Worm (Caenorhabditis elegans) whole organism, young adult: Measurements from ENCODE around the gene M04D8.4.

Experiments used
- B0035.1 ChIP-seq: sonication (generic microtip); optimal IDR thresholded peaks from 2 replicates; lab custom pipeline; 2016; ENCODE audit warnings: missing genetic modification characterization, mild to moderate bottlenecking, missing compliant biosample characterization, missing genotype, missing genetic modification reagents
- C06A6.2 ChIP-seq: fragments of 200-800 bp; sonication (Bioruptor generic); conservative IDR thresholded peaks from 2 replicates; pipeline ENCODE4 v1.3.6; 2022; ENCODE audit warnings: missing genetic modification characterization, missing compliant biosample characterization
- D2030.7 ChIP-seq: fragments of 200-800 bp; sonication (Bioruptor generic); IDR thresholded peaks from 2 replicates; pipeline ENCODE4 v1.3.6; 2022; ENCODE audit warnings: missing genetic modification reagents, missing genetic modification characterization, missing compliant biosample characterization
- F22D6.2 ChIP-seq: sonication (generic microtip); optimal IDR thresholded peaks from 2 replicates; lab custom pipeline; 2016; ENCODE audit warnings: mild to moderate bottlenecking, missing genetic modification characterization, missing compliant biosample characterization
- F33H1.4 ChIP-seq: fragments of 200-800 bp; sonication (Bioruptor generic); IDR thresholded peaks from 2 replicates; pipeline ENCODE4 v1.3.6; 2022; ENCODE audit warnings: missing genetic modification reagents, missing genetic modification characterization, missing compliant biosample characterization
- F37B4.10 ChIP-seq: fragments of 200-800 bp; sonication (Bioruptor generic); IDR thresholded peaks from 2 replicates; pipeline ENCODE4 v1.3.6; 2022; ENCODE audit warnings: missing genetic modification characterization, missing compliant biosample characterization
- F39B2.1 ChIP-seq: fragments of 200-800 bp; sonication (Bioruptor generic); IDR thresholded peaks from 2 replicates; pipeline ENCODE4 v1.3.6; 2022; ENCODE audit warnings: missing genetic modification reagents, missing genetic modification characterization, missing compliant biosample characterization
- F52B5.7 ChIP-seq: sonication (generic microtip); optimal IDR thresholded peaks from 2 replicates; lab custom pipeline; 2016; ENCODE audit warnings: mild to moderate bottlenecking, missing genetic modification characterization, missing compliant biosample characterization
- F55B11.4 ChIP-seq: sonication (generic microtip); optimal IDR thresholded peaks from 2 replicates; lab custom pipeline; 2016; ENCODE audit warnings: missing compliant biosample characterization, missing genetic modification characterization, borderline replicate concordance; ENCODE audit not compliant: insufficient read depth
- ZK185.1 ChIP-seq: sonication (generic microtip); optimal IDR thresholded peaks from 2 replicates; lab custom pipeline; 2016; ENCODE audit warnings: mild to moderate bottlenecking, missing genetic modification characterization, missing compliant biosample characterization; ENCODE audit not compliant: poor library complexity, severe bottlenecking
- aptf-2 ChIP-seq: fragments of 200-800 bp; sonication (Bioruptor generic); conservative IDR thresholded peaks from 2 replicates; pipeline ENCODE4 v1.3.6; 2022; ENCODE audit warnings: missing genetic modification reagents, missing genetic modification characterization, missing compliant biosample characterization
- atf-7 ChIP-seq: sonication (generic microtip); optimal IDR thresholded peaks from 2 replicates; lab custom pipeline; 2017; ENCODE audit warnings: mild to moderate bottlenecking, missing genetic modification characterization, missing compliant biosample characterization
- athp-1 ChIP-seq: sonication (generic microtip); optimal IDR thresholded peaks from 2 replicates; lab custom pipeline; 2017; ENCODE audit warnings: mild to moderate bottlenecking, missing genetic modification characterization, missing compliant biosample characterization
- attf-5 ChIP-seq: fragments of 200-800 bp; sonication (Bioruptor generic); optimal IDR thresholded peaks from 2 replicates; lab custom pipeline; 2018; ENCODE audit warnings: mild to moderate bottlenecking, missing genetic modification characterization, missing compliant biosample characterization
- ccch-3 ChIP-seq: fragments of 200-800 bp; sonication (Bioruptor generic); optimal IDR thresholded peaks from 2 replicates; lab custom pipeline; 2018; ENCODE audit warnings: mild to moderate bottlenecking, missing genetic modification characterization, missing compliant biosample characterization
- cebp-2 ChIP-seq: fragments of 200-800 bp; sonication (Bioruptor generic); IDR thresholded peaks from 2 replicates; pipeline ENCODE4 v1.3.6; 2022; ENCODE audit warnings: missing genetic modification characterization, missing compliant biosample characterization
- ceh-100 ChIP-seq: fragments of 200-800 bp; sonication (Bioruptor generic); IDR thresholded peaks from 2 replicates; pipeline ENCODE4 v1.3.6; 2022; ENCODE audit warnings: missing genetic modification reagents, missing genetic modification characterization, missing compliant biosample characterization
- ceh-27 ChIP-seq: fragments of 200-800 bp; sonication (Bioruptor generic); optimal IDR thresholded peaks from 2 replicates; lab custom pipeline; 2018; ENCODE audit warnings: mild to moderate bottlenecking, missing genetic modification characterization, moderate library complexity, missing compliant biosample characterization
- ceh-58 ChIP-seq: fragments of 200-800 bp; sonication (Bioruptor generic); IDR thresholded peaks from 2 replicates; pipeline ENCODE4 v1.3.6; 2022; ENCODE audit warnings: missing genetic modification characterization, missing compliant biosample characterization
- ceh-79 ChIP-seq: sonication (generic microtip); optimal IDR thresholded peaks from 2 replicates; lab custom pipeline; 2017; ENCODE audit warnings: mild to moderate bottlenecking, missing genetic modification characterization, missing compliant biosample characterization
- ekl-4 ChIP-seq: fragments of 200-800 bp; sonication (Bioruptor generic); IDR thresholded peaks from 2 replicates; pipeline ENCODE4 v1.3.6; 2022; ENCODE audit warnings: missing genetic modification reagents, missing genetic modification characterization, missing compliant biosample characterization
- ets-4 ChIP-seq: fragments of 200-800 bp; sonication (Bioruptor generic); optimal IDR thresholded peaks from 2 replicates; lab custom pipeline; 2018; ENCODE audit warnings: mild to moderate bottlenecking, missing genetic modification characterization, missing compliant biosample characterization
- hlh-12 ChIP-seq: sonication (generic microtip); optimal IDR thresholded peaks from 2 replicates; lab custom pipeline; 2016; ENCODE audit warnings: missing genetic modification characterization, missing compliant biosample characterization
- hsf-1 ChIP-seq: fragments of 200-800 bp; sonication (Bioruptor generic); IDR thresholded peaks from 2 replicates; pipeline ENCODE4 v1.3.6; 2022; ENCODE audit warnings: missing genetic modification reagents, missing genetic modification characterization, missing compliant biosample characterization
- let-526 ChIP-seq: fragments of 200-800 bp; sonication (Bioruptor generic); IDR thresholded peaks from 2 replicates; pipeline ENCODE4 v1.3.6; 2022; ENCODE audit warnings: missing genetic modification reagents, missing genetic modification characterization, missing compliant biosample characterization
- let-607 ChIP-seq, 2 experiments: fragments of 200-800 bp in 1 of 2; sonication (Bioruptor generic) in 1 of 2; sonication (generic microtip) in 1 of 2; optimal IDR thresholded peaks; 2 replicates each; lab custom pipeline; 2016 to 2018; ENCODE audit warnings: mild to moderate bottlenecking in 2 of 2, missing compliant biosample characterization in 2 of 2, missing genetic modification characterization in 2 of 2, moderate library complexity in 2 of 2, missing genotype in 1 of 2
- lin-26 ChIP-seq: fragments of 200-800 bp; sonication (Bioruptor generic); IDR thresholded peaks from 2 replicates; pipeline ENCODE4 v1.3.6; 2022; ENCODE audit warnings: missing genetic modification reagents, missing genetic modification characterization, missing compliant biosample characterization
- nfya-2 ChIP-seq: fragments of 200-800 bp; sonication (Bioruptor generic); IDR thresholded peaks from 2 replicates; pipeline ENCODE4 v1.3.6; 2022; ENCODE audit warnings: missing genetic modification reagents, missing genetic modification characterization, missing compliant biosample characterization
- nfyb-1 ChIP-seq: fragments of 200-800 bp; sonication (Bioruptor generic); IDR thresholded peaks from 2 replicates; pipeline ENCODE4 v1.3.6; 2022; ENCODE audit warnings: missing genetic modification reagents, missing genetic modification characterization, missing compliant biosample characterization
- nhr-120 ChIP-seq: fragments of 200-800 bp; sonication (Bioruptor generic); IDR thresholded peaks from 2 replicates; pipeline ENCODE4 v1.3.6; 2022; ENCODE audit warnings: missing genetic modification characterization, missing compliant biosample characterization
- nhr-179 ChIP-seq: sonication (generic microtip); optimal IDR thresholded peaks from 2 replicates; lab custom pipeline; 2016; ENCODE audit warnings: mild to moderate bottlenecking, missing genetic modification characterization, missing compliant biosample characterization
- nhr-90 ChIP-seq: sonication (generic microtip); optimal IDR thresholded peaks from 2 replicates; lab custom pipeline; 2016; ENCODE audit warnings: missing genotype, mild to moderate bottlenecking, missing genetic modification characterization, missing compliant biosample characterization
- pha-4 ChIP-seq: fragments of 150-350 bp; sonication (generic microtip); optimal IDR thresholded peaks from 2 replicates; lab custom pipeline; 2014; ENCODE audit warnings: missing biosample characterization, missing genetic modification reagents, missing genetic modification characterization
- rec-8 ChIP-seq, 2 experiments: sonication (generic microtip); optimal IDR thresholded peaks; 2 replicates each; lab custom pipeline; 2016; ENCODE audit warnings: mild to moderate bottlenecking in 2 of 2, missing genetic modification characterization in 2 of 2, missing genetic modification reagents in 2 of 2, missing genotype in 2 of 2, missing biosample characterization in 1 of 2, missing compliant biosample characterization in 1 of 2, moderate library complexity in 1 of 2
- repo-1 ChIP-seq: sonication (generic microtip); optimal IDR thresholded peaks from 2 replicates; lab custom pipeline; 2017; ENCODE audit warnings: mild to moderate bottlenecking, missing genetic modification characterization, missing compliant biosample characterization
- sdz-38 ChIP-seq: sonication (generic microtip); optimal IDR thresholded peaks from 2 replicates; lab custom pipeline; 2016; ENCODE audit warnings: missing genotype, missing genetic modification characterization, missing compliant biosample characterization
- zfh-2 ChIP-seq: fragments of 200-800 bp; sonication (Bioruptor generic); conservative IDR thresholded peaks from 2 replicates; pipeline ENCODE4 v1.3.6; 2022; ENCODE audit warnings: missing genetic modification reagents, missing genetic modification characterization, missing compliant biosample characterization
- ztf-25 ChIP-seq: fragments of 200-800 bp; sonication (Bioruptor generic); IDR thresholded peaks from 2 replicates; pipeline ENCODE4 v1.3.6; 2022; ENCODE audit warnings: missing genetic modification reagents, missing genetic modification characterization, missing compliant biosample characterization
- ztf-3 ChIP-seq: fragments of 200-800 bp; sonication (Bioruptor generic); optimal IDR thresholded peaks from 2 replicates; lab custom pipeline; 2018; ENCODE audit warnings: mild to moderate bottlenecking, missing genetic modification characterization, missing compliant biosample characterization

M04D8.4 gene

DNA sequence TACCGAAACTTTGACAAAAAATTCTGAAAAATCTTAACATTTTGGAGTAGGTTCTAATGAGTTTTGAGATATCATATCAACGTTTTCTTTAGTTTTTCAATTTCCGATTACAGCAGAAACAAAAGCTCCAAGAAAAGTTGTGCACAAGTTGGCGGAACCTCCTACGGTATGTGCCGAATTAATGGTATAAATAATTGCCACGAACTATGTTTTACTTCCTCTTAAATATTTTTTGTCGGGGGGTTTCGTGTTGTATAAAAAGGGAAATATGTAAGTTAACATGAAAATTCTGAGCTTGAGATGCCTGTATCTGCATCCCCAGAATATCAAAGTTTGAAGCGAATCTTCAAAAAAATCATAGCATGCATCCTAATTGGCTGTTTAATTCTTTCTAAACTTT, 3.4 kb upstream of the M04D8.4 start, which contains the start of gene M04D8.8 (continued):
- TF ChIP-seq zfh-2 (no peak), ccch-3 (GFP tag; lab: Kevin White, UChicago) (no peak), hsf-1 (no peak), repo-1 (tag; lab: Kevin White, UChicago) (no peak), F55B11.4 (no peak)
- TF ChIP-seq, all 124 proteins: peak for 0

DNA sequence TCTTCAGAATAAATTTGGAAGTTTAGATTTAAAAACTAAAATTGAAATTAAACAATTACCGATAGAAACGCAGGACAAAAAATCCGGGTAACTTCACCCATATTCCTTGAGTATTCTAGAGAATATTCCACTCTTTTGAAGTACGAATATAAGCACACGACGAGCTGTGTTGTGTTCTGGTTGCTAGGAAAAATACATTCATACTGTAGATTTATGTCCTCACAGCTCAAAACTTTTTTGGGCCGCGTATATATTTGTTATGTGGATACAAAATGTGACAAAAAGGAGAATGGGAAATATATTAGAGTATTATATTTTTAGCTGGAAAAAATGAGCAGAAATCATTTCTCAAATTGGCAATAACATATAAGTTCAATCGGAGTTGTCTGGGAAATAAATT, 2.8 kb upstream of the M04D8.4 start, which contains the start of gene M04D8.5:
Gene M04D8.5, minus strand, starts transcription at position 101 of the 400 bp plus-strand sequence.
- TF ChIP-seq ekl-4 (GFP tag; lab: Robert Waterston, UW) (no peak), rec-8 (tag; optimal IDR thresholded peaks at IDR 0.05; lab: Kevin White, UChicago) (no peak), let-526 (GFP tag; lab: Robert Waterston, UW) (no peak), attf-5 (GFP tag; lab: Kevin White, UChicago) (no peak), ceh-58 (GFP tag; lab: Robert Waterston, UW) (no peak), F33H1.4 (GFP tag; lab: Robert Waterston, UW) (no peak), nhr-90 (tag; lab: Kevin White, UChicago) (no peak), let-607 (tag; optimal IDR thresholded peaks at IDR 0.05; lab: Kevin White, UChicago) (no peak), nfyb-1 (no peak), F52B5.7 (tag; lab: Kevin White, UChicago) (no peak), sdz-38 (no peak), ZK185.1 (no peak), ccch-3 (GFP tag; lab: Kevin White, UChicago) (no peak), hlh-12 (tag; lab: Kevin White, UChicago) (no peak), aptf-2 (GFP tag; lab: Robert Waterston, UW) (no peak), F55B11.4 (no peak), nhr-120 (GFP tag; lab: Robert Waterston, UW) (no peak), ets-4 (no peak)

DNA sequence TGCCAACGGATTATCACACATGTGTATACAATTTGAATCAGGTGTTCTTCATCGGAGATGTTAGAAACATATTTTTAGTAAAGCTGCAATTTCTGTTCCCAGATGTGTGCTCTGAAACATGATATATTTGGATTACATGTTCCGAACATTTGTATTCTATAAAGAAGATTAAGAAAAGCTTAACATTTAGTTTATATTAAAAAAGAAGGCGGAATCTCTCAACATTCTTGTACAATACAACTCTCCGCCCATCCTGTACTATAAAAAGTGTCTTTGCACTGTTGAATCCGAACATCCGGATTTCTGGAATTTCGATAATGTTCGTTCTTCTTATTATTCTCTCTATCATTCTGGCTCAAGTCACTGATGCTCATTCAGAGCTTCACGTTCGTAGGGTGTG, 2.5 kb downstream of the M04D8.4 start, which contains the start of gene ins-23:
Gene ins-23, plus strand, starts transcription at position 301 of the 400 bp plus-strand sequence.
- TF ChIP-seq C06A6.2 (GFP tag; lab: Robert Waterston, UW) = no peak
- TF ChIP-seq ceh-79 = no peak
- TF ChIP-seq F22D6.2 (tag; lab: Kevin White, UChicago) = no peak
- TF ChIP-seq ztf-25 (GFP tag; lab: Robert Waterston, UW) = no peak
- TF ChIP-seq D2030.7 (GFP tag; lab: Robert Waterston, UW) = no peak

DNA sequence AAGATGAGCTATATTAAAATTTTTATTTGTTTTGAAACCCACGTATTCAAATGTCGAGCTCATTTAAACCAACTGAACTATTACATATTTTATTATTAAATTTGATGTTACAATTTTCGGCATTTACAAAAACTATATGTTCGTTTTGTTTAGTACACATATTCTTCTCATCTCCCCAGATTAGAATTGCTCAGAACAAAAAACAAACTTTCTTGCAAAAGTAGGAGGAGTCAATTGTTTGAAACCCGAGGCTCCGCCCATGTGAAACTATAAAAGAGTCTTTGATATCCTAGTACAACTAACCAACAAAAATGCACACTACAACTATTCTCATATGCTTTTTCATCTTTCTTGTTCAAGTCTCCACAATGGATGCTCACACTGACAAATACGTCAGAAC, 4.5 kb downstream of the M04D8.4 start, which contains the start of gene ins-22:
Gene ins-22, plus strand, starts transcription at position 301 of the 400 bp plus-strand sequence.
- TF ChIP-seq ztf-3 (GFP tag; lab: Kevin White, UChicago) (no peak), nhr-120 (GFP tag; lab: Robert Waterston, UW) (no peak), ceh-27 (GFP tag; lab: Kevin White, UChicago) (no peak), F39B2.1 (GFP tag; lab: Robert Waterston, UW) (no peak), atf-7 (tag; lab: Kevin White, UChicago) (no peak), nhr-179 (tag; lab: Kevin White, UChicago) (no peak)

DNA sequence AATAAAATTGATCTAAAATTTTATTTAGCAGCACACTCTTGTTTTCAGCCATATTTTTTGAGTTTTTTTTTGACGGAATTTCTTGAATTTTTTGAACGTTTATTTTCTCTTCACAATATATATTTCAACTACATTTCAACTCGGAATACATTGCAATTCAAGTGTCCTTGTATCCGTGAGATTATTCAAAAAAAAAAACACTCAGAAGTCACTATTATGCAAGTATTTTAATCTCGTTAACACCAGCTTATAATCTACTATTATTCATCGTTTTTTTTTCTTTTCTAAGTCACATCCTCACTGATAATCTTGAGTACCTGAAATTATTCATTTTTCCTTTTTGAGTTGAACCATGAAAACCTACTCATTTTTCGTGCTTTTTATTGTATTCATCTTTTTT, 7.0 kb downstream of the M04D8.4 start, which contains the start of gene ins-21:
Gene ins-21, plus strand, starts transcription at position 301 of the 400 bp plus-strand sequence.
- TF ChIP-seq rec-8 (tag; optimal IDR thresholded peaks at IDR 0.05; lab: Kevin White, UChicago) (no peak), lin-26 (no peak), athp-1 (no peak), cebp-2 (GFP tag; lab: Robert Waterston, UW) (no peak), F52B5.7 (tag; lab: Kevin White, UChicago) (no peak), B0035.1 (tag; lab: Kevin White, UChicago) (no peak), ceh-100 (GFP tag; lab: Robert Waterston, UW) (no peak), nfya-2 (GFP tag; lab: Robert Waterston, UW) (no peak), pha-4 (tag; lab: Kevin White, UChicago) (no peak), F37B4.10 (GFP tag; lab: Robert Waterston, UW) (no peak)
- TF ChIP-seq, all 124 proteins: peak for 0
